Worm (Caenorhabditis elegans): Measurements from ENCODE around the gene ddo-2.

DNA sequence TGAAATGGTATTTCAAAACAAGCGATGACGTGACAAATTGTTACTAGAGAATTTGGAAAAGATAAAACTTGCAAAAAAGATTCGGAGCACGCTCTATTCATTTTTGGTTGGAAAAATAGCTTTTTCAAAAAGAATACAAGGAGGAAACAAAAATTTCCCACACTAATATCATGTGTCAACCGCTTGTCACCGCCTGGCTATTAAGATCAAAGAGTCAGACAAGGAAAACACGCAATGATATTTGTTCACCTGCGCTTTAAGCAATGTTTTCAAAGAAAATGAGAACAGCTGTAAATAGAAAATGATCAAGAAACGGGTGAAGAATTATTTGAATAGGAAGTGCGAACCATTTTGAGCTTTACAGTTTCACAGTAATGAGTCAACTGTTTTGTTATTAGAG is 41.3 kb upstream of the ddo-2 start, which contains the start of gene srh-125:
- TF ChIP-seq W03F9.2 (tag; optimal IDR thresholded peaks at IDR 0.05) (no peak), him-1 (tag; optimal IDR thresholded peaks at IDR 0.05) (no peak), dao-5 (tag; optimal IDR thresholded peaks at IDR 0.05) (no peak)

All from whole organism, L4/young adult.